Fruit fly (Drosophila melanogaster) whole organism: Measurements from ENCODE around the gene CG43138.

Source experiments
- CG8478 ChIP-seq: fragments of >200 bp; optimal IDR thresholded peaks from 2 replicates; lab custom pipeline; 2018; ENCODE audit warnings: inconsistent platforms
- Dll ChIP-seq: fragments of >200 bp; optimal IDR thresholded peaks from 2 replicates; lab custom pipeline; 2017
- EcR ChIP-seq, 2 experiments: fragments of >200 bp; optimal IDR thresholded peaks; 2 replicates each; lab custom pipeline; 2017; ENCODE audit warnings: missing biosample characterization in 2 of 2, missing genetic modification characterization in 2 of 2, missing genetic modification reagents in 2 of 2
- pan ChIP-seq: fragments of >200 bp; optimal IDR thresholded peaks from 2 replicates; lab custom pipeline; 2017
- psq ChIP-seq: fragments of >200 bp; optimal IDR thresholded peaks from 2 replicates; lab custom pipeline; 2017
- usp ChIP-seq: fragments of >200 bp; optimal IDR thresholded peaks from 2 replicates; lab custom pipeline; 2017; ENCODE audit warnings: missing biosample characterization, missing genetic modification characterization, mixed read lengths

The CG43138 gene

DNA sequence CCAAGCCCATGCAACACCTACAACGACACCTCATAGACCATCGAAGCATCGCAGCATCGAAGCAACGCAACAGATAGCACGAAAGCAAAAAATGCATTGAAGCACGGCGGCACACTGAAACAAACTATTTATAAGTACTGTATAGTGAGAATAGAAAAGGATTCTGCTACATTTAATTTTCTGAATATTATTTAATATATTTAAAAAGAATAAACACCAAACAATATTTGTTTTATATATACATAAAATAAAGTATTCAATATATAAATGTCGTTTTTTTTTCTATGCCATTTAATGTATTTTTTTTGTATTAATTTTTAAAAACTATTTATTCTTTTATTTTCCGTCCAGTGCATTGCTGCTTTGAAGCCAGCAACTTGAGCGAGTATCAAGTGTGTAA is 29.5 kb downstream of the CG43138 start:
- TF ChIP-seq CG8478 (lab: Kevin White, UChicago) (no peak), usp (GFP tag; lab: Kevin White, UChicago) (no peak), Dll (lab: Kevin White, UChicago) (no peak), psq (no peak), EcR (GFP tag; optimal IDR thresholded peaks at IDR 0.05; lab: Kevin White, UChicago) (no peak), pan (lab: Kevin White, UChicago) (no peak)

DNA sequence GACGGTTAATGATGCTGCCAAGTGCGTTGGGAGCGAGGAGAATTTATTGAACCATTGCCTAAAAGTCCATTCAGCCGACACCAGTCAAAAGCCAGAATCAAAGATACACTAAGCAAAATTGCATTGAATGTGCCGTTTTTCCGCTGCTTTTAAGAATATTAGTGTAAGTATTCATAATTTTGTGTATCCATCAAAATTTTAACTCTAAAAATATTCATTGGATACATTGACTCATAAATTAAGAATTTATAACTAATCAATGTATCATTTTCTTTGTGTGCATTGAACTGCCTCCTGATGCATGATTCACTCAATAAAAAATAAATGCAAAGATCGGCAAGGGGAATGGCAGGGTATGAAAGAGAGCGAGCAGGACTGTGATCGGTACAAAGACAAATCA is 30.5 kb downstream of the CG43138 start:
- TF ChIP-seq psq = no peak
- no peak for TF ChIP-seq EcR (GFP tag; optimal IDR thresholded peaks at IDR 0.05; lab: Kevin White, UChicago)
- TF ChIP-seq Dll (lab: Kevin White, UChicago) = no peak
- no peak for TF ChIP-seq pan (lab: Kevin White, UChicago)
- no peak for TF ChIP-seq usp (GFP tag; lab: Kevin White, UChicago)
- TF ChIP-seq CG8478 (lab: Kevin White, UChicago) = no peak

DNA sequence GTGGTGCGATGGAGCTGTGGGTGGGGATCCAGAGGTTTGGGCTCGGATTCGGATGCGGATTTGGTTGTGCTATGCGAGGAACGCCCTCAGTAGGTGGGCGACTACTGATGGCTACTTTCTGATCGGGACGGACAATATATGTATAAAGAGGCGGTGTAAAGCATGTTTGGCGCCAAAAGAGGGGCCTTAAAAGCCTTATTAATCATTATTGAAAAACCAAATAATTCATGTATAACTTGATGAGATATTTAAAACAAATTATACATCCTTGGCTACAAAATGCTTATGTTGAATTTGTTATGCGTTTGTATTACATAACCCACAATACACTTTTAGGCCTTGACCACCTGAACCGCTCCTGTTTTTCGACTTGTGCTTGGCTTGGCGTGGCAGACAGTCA is 31.8 kb downstream of the CG43138 start:
- no peak for TF ChIP-seq usp (GFP tag; lab: Kevin White, UChicago)
- no peak for TF ChIP-seq Dll (lab: Kevin White, UChicago)

DNA sequence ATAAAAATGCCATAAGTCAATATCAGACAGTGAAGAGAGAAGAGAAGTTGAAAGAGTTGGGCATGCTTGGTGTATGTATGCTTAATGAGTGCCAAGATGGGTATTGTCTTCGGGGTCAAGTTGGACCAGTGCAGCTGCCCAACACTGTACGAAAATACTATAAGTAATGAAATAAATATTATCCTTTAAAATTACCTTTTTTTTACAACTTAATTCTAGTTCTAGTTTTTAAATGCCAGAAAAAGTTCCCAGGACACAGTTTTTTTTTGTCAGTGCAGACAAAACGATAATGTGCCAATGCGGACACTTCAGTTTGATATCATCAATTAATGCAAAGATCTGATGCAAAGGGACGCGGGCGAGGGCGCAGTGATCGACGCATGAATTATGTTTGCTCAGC is 32.6 kb downstream of the CG43138 start:
- no peak for TF ChIP-seq CG8478 (lab: Kevin White, UChicago)
- TF ChIP-seq Dll (lab: Kevin White, UChicago) = no peak
- TF ChIP-seq EcR (GFP tag; optimal IDR thresholded peaks at IDR 0.05; lab: Kevin White, UChicago) = no peak
- TF ChIP-seq pan (lab: Kevin White, UChicago) = no peak
- no peak for TF ChIP-seq usp (GFP tag; lab: Kevin White, UChicago)
- no peak for TF ChIP-seq psq

DNA sequence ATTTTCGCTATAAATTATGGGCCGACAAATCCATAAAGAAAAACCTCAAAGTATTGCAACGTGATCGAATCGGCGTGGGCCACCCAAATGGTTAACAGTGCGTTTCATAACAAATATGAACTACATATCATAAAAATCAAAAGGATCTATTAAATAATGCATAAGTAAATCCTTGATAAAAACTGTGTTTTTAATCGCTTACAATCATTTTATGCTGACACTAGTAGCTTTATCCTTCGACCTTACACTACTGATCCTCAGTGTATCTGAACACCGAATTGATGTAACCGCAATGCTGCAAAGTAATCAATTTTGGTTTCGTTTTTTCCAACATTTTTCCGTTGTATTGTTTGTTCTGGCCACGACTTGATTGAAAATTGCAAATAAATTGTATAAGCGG is 34.5 kb downstream of the CG43138 start:
- TF ChIP-seq usp (GFP tag; lab: Kevin White, UChicago) = no peak
- no peak for TF ChIP-seq EcR (GFP tag; optimal IDR thresholded peaks at IDR 0.05; lab: Kevin White, UChicago)
- TF ChIP-seq psq = no peak

DNA sequence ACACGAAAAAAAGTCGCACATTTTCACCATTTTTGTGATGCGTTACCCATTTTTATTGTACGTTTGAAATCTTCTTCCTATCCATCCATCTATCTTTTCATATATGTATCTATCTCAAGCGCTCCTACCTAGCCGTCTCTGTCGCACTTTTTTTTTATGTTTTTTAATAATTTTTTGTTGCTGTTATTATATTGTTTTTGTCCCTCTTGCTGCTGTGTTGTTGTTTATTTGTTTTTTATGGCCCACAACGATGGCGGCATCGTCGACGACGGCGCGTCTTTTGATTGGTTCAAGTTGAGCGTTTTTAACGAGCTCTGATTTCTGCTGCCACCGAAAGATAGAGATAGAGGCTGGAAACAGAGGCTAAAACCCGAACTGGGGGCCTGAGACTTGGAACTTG is 40.2 kb downstream of the CG43138 start:
- TF ChIP-seq Dll (lab: Kevin White, UChicago) (no peak), psq (no peak), EcR (GFP tag; optimal IDR thresholded peaks at IDR 0.05; lab: Kevin White, UChicago) (no peak), usp (GFP tag; lab: Kevin White, UChicago) (no peak), CG8478 (lab: Kevin White, UChicago) (no peak), pan (lab: Kevin White, UChicago) (no peak)

DNA sequence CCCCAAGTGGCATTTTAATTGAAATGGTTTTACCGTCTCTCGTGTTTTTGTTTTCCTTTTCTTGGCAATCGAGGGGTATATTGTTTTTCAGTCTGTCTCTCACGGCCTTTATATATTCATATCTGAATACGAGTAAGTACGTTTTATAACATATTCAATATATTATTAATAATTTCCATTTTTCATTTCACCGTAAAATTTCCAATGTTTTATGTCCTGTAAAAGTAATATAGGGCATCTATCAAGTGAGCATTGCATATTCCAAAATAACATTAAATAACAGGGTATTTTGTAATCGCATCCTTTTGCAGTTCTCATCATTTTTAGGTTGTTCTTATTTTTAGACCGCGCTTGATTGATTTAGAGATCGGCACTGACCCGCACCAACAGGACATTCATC is 41.6 kb downstream of the CG43138 start:
- no peak for TF ChIP-seq pan (lab: Kevin White, UChicago)
- no peak for TF ChIP-seq CG8478 (lab: Kevin White, UChicago)
- no peak for TF ChIP-seq usp (GFP tag; lab: Kevin White, UChicago)
- no peak for TF ChIP-seq EcR (GFP tag; optimal IDR thresholded peaks at IDR 0.05; lab: Kevin White, UChicago)
- TF ChIP-seq psq = no peak
- no peak for TF ChIP-seq Dll (lab: Kevin White, UChicago)

DNA sequence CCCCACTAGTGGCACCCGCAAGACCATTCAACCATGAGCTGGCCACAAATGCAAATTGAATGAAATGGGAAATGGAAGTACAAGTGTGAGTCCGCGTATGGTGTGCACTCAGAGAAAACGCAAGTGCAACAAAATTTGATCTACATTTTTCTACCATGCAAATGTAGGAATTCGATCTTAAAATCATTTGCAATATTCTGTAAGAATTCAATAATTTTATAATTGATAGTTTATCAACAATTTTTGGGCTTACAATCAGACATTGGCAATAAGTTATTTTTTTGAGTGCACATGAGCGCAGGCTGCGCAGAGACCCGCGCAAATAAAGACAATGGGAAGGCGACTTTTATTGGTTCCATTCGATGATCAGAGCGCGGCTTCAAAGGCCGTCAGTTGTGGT is 43.1 kb downstream of the CG43138 start:
- no peak for TF ChIP-seq pan (lab: Kevin White, UChicago)
- TF ChIP-seq psq = no peak
- no peak for TF ChIP-seq Dll (lab: Kevin White, UChicago)
- TF ChIP-seq EcR (GFP tag; optimal IDR thresholded peaks at IDR 0.05; lab: Kevin White, UChicago) = no peak
- no peak for TF ChIP-seq usp (GFP tag; lab: Kevin White, UChicago)
- TF ChIP-seq CG8478 (lab: Kevin White, UChicago) = no peak

DNA sequence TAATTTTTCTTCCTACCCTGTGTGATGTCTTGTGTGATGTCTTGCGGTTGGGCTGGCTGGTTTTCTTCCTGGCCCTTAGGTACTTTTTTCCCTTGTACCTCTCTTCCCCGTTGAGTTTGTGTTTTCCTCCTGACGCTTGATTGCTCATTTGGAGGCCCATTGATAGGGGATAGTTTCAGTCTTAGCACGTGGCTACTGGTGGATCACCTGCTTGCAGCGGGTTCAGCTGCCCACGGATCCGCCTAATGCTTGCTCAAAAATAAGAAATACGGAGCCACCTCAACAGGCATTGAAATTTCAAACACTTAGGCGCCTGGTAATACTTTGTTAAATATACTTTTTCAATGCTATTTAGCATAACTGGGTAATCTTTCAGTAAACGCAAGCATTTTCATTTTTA is 45.9 kb downstream of the CG43138 start, which contains the start of gene CG11369:
Gene CG11369, plus strand, starts transcription at position 301 of the 400 bp plus-strand sequence.
- TF ChIP-seq pan (lab: Kevin White, UChicago) (no peak), EcR (GFP tag; optimal IDR thresholded peaks at IDR 0.05; lab: Kevin White, UChicago) (no peak), usp (GFP tag; lab: Kevin White, UChicago) (no peak), CG8478 (lab: Kevin White, UChicago) (no peak), Dll (lab: Kevin White, UChicago) (no peak), psq (no peak)
